Worm (Caenorhabditis elegans) whole organism, L4 larva: ENCODE data around the gene F56A8.5.
"Not testable (repeated sequence)": the region's sequence is repeated elsewhere in the genome, so short reads cannot be mapped to it uniquely, and the experiment has no call there.

Experiments used
- D1046.2 ChIP-seq: fragments of 200-800 bp; sonication (Bioruptor generic); IDR thresholded peaks from 2 replicates; pipeline ENCODE4 v1.3.6; 2022; ENCODE audit warnings: missing genetic modification characterization, missing compliant biosample characterization
- F10B5.3 ChIP-seq: sonication (generic microtip); optimal IDR thresholded peaks from 2 replicates; lab custom pipeline; 2016; ENCODE audit warnings: mild to moderate bottlenecking, missing genetic modification characterization, missing compliant biosample characterization
- F37D6.2 ChIP-seq: sonication (generic microtip); optimal IDR thresholded peaks from 2 replicates; lab custom pipeline; 2016; ENCODE audit warnings: mild to moderate bottlenecking, missing genetic modification characterization, missing compliant biosample characterization
- T26A8.4 ChIP-seq: fragments of 200-800 bp; sonication (Bioruptor generic); IDR thresholded peaks from 2 replicates; pipeline ENCODE4 v1.3.6; 2022; ENCODE audit warnings: missing genetic modification characterization, missing compliant biosample characterization
- Y48G9A.11 ChIP-seq: fragments of 200-800 bp; sonication (Bioruptor generic); IDR thresholded peaks from 2 replicates; pipeline ENCODE4 v1.3.6; 2022; ENCODE audit warnings: missing genetic modification reagents, missing genetic modification characterization, missing compliant biosample characterization
- ZK337.2 ChIP-seq: fragments of 200-800 bp; sonication (Bioruptor generic); IDR thresholded peaks from 2 replicates; pipeline ENCODE4 v1.3.6; 2022; ENCODE audit warnings: missing genetic modification reagents, missing genetic modification characterization, missing compliant biosample characterization
- aha-1 ChIP-seq: fragments of 150-350 bp; peaks from one replicate; lab custom pipeline; 2014; ENCODE audit warnings: missing biosample characterization, missing genetic modification characterization
- arid-1 ChIP-seq: fragments of 200-800 bp; sonication (Bioruptor generic); conservative IDR thresholded peaks from 2 replicates; pipeline ENCODE4 v1.3.6; 2022; ENCODE audit warnings: missing genetic modification reagents, missing genetic modification characterization, missing compliant biosample characterization
- ceh-20 ChIP-seq: fragments of 200-800 bp; sonication (Bioruptor generic); IDR thresholded peaks from 2 replicates; pipeline ENCODE4 v1.3.6; 2022; ENCODE audit warnings: missing genetic modification reagents, missing genetic modification characterization, missing compliant biosample characterization
- ceh-62 ChIP-seq: sonication (generic microtip); optimal IDR thresholded peaks from 2 replicates; lab custom pipeline; 2017; ENCODE audit warnings: missing biosample characterization, missing genetic modification characterization
- ctbp-1 ChIP-seq: fragments of 200-800 bp; sonication (Bioruptor generic); IDR thresholded peaks from 2 replicates; pipeline ENCODE4 v1.3.6; 2022; ENCODE audit warnings: missing genetic modification reagents, missing genetic modification characterization, missing compliant biosample characterization
- daf-16 ChIP-seq, 3 experiments: sonication (generic microtip); optimal IDR thresholded peaks; 2 replicates each; lab custom pipeline; 2016 to 2017; ENCODE audit warnings: missing genetic modification characterization in 3 of 3, missing genetic modification reagents in 3 of 3, mild to moderate bottlenecking in 2 of 3, missing compliant biosample characterization in 2 of 3, missing biosample characterization in 1 of 3, moderate library complexity in 1 of 3
- dmd-6 ChIP-seq: fragments of 200-800 bp; sonication (Bioruptor generic); IDR thresholded peaks from 2 replicates; pipeline ENCODE4 v1.3.6; 2022; ENCODE audit warnings: missing genetic modification reagents, missing genetic modification characterization, missing compliant biosample characterization
- dmd-8 ChIP-seq: fragments of 200-800 bp; sonication (Bioruptor generic); IDR thresholded peaks from 2 replicates; pipeline ENCODE4 v1.3.6; 2022; ENCODE audit warnings: missing genetic modification characterization, missing compliant biosample characterization
- dpl-1 ChIP-seq: fragments of 150-350 bp; optimal IDR thresholded peaks from 2 replicates; lab custom pipeline; 2014; ENCODE audit warnings: missing biosample characterization, missing genetic modification reagents, missing genetic modification characterization
- dve-1 ChIP-seq: sonication (generic microtip); optimal IDR thresholded peaks from 2 replicates; lab custom pipeline; 2017; ENCODE audit warnings: antibody characterized with exemption, mild to moderate bottlenecking, missing genetic modification characterization, missing compliant biosample characterization; ENCODE audit not compliant: insufficient read depth
- egl-43 ChIP-seq: fragments of 200-800 bp; sonication (Bioruptor generic); IDR thresholded peaks from 2 replicates; pipeline ENCODE4 v1.3.6; 2022; ENCODE audit warnings: missing genetic modification reagents, missing genetic modification characterization, missing compliant biosample characterization
- hlh-11 ChIP-seq: fragments of 200-800 bp; sonication (Bioruptor generic); optimal IDR thresholded peaks from 2 replicates; lab custom pipeline; 2018; ENCODE audit warnings: mild to moderate bottlenecking, missing genetic modification characterization, missing compliant biosample characterization
- hlh-30 ChIP-seq: sonication (generic microtip); optimal IDR thresholded peaks from 2 replicates; lab custom pipeline; 2017; ENCODE audit warnings: antibody characterized with exemption, mild to moderate bottlenecking, missing genetic modification characterization, missing compliant biosample characterization; ENCODE audit not compliant: insufficient read depth
- hmg-1.1 ChIP-seq: fragments of 200-800 bp; sonication (Bioruptor generic); IDR thresholded peaks from 2 replicates; pipeline ENCODE4 v1.3.6; 2022; ENCODE audit warnings: missing genetic modification reagents, missing genetic modification characterization, missing compliant biosample characterization
- lim-7 ChIP-seq: fragments of 200-800 bp; sonication (Bioruptor generic); IDR thresholded peaks from 2 replicates; pipeline ENCODE4 v1.3.6; 2022; ENCODE audit warnings: missing genetic modification characterization, missing compliant biosample characterization
- lin-1 ChIP-seq: fragments of 200-800 bp; sonication (Bioruptor generic); IDR thresholded peaks from 2 replicates; pipeline ENCODE4 v1.3.6; 2022; ENCODE audit warnings: missing genetic modification reagents, missing genetic modification characterization, missing compliant biosample characterization
- lin-29 ChIP-seq: fragments of 200-800 bp; sonication (Bioruptor generic); IDR thresholded peaks from 2 replicates; pipeline ENCODE4 v1.3.6; 2022; ENCODE audit warnings: missing genetic modification reagents, missing genetic modification characterization, missing compliant biosample characterization
- lin-38 ChIP-seq: fragments of 200-800 bp; sonication (Bioruptor generic); IDR thresholded peaks from 2 replicates; pipeline ENCODE4 v1.3.6; 2022; ENCODE audit warnings: missing genetic modification reagents, missing genetic modification characterization, missing compliant biosample characterization
- lsy-2 ChIP-seq, 2 experiments: fragments of 150-350 bp in 1 of 2; sonication (generic microtip) in 1 of 2; optimal IDR thresholded peaks; 2 replicates each; lab custom pipeline; 2014 to 2017; ENCODE audit warnings: missing biosample characterization in 2 of 2, missing genetic modification characterization in 2 of 2
- mep-1 ChIP-seq: fragments of 150-350 bp; sonication (generic microtip); optimal IDR thresholded peaks from 3 replicates; lab custom pipeline; 2014; ENCODE audit warnings: missing biosample characterization, missing genetic modification characterization
- mes-2 ChIP-seq: sonication (generic microtip); optimal IDR thresholded peaks from 2 replicates; lab custom pipeline; 2016; ENCODE audit warnings: missing genotype, mild to moderate bottlenecking, missing genetic modification characterization, missing compliant biosample characterization; ENCODE audit not compliant: poor library complexity, severe bottlenecking
- nhr-102 ChIP-seq: sonication (generic microtip); optimal IDR thresholded peaks from 2 replicates; lab custom pipeline; 2016; ENCODE audit warnings: mild to moderate bottlenecking, missing genetic modification characterization, moderate library complexity, missing compliant biosample characterization
- nhr-28 ChIP-seq: fragments of 150-350 bp; optimal IDR thresholded peaks from 2 replicates; lab custom pipeline; 2014; ENCODE audit warnings: missing biosample characterization, missing genetic modification characterization
- nhr-42 ChIP-seq: fragments of 200-800 bp; sonication (Bioruptor generic); IDR thresholded peaks from 2 replicates; pipeline ENCODE4 v1.3.6; 2022; ENCODE audit warnings: missing genetic modification characterization, missing compliant biosample characterization
- pha-4 ChIP-seq, 2 experiments: fragments of 150-350 bp in 1 of 2; fragments of 200-800 bp in 1 of 2; sonication (Bioruptor generic) in 1 of 2; IDR thresholded peaks in 1 of 2; optimal IDR thresholded peaks in 1 of 2; 2 replicates each; pipeline versions ENCODE4 v1.3.6 to Lab custom; 2014 to 2022; ENCODE audit warnings: missing genetic modification characterization in 2 of 2, missing genetic modification reagents in 2 of 2, missing biosample characterization in 1 of 2, missing compliant biosample characterization in 1 of 2
- php-3 ChIP-seq: fragments of 200-800 bp; sonication (Bioruptor generic); IDR thresholded peaks from 2 replicates; pipeline ENCODE4 v1.3.6; 2022; ENCODE audit warnings: missing genetic modification reagents, missing genetic modification characterization, missing compliant biosample characterization
- rbr-2 ChIP-seq: sonication (generic microtip); optimal IDR thresholded peaks from 2 replicates; lab custom pipeline; 2016; ENCODE audit warnings: missing genotype, missing genetic modification characterization, missing compliant biosample characterization
- saeg-2 ChIP-seq: fragments of 200-800 bp; sonication (Bioruptor generic); IDR thresholded peaks from 2 replicates; pipeline ENCODE4 v1.3.6; 2022; ENCODE audit warnings: missing genetic modification reagents, missing genetic modification characterization, missing compliant biosample characterization
- set-16 ChIP-seq: fragments of 200-800 bp; sonication (Bioruptor generic); IDR thresholded peaks from 2 replicates; pipeline ENCODE4 v1.3.6; 2022; ENCODE audit warnings: missing genetic modification reagents, missing genetic modification characterization, missing compliant biosample characterization
- snpc-1.2 ChIP-seq: fragments of 200-800 bp; sonication (Bioruptor generic); IDR thresholded peaks from 2 replicates; pipeline ENCODE4 v1.3.6; 2022; ENCODE audit warnings: missing genetic modification reagents, missing genetic modification characterization, missing compliant biosample characterization
- tra-1 ChIP-seq: fragments of 200-800 bp; sonication (Bioruptor generic); IDR thresholded peaks from 2 replicates; pipeline ENCODE4 v1.3.6; 2022; ENCODE audit warnings: missing genetic modification reagents, missing genetic modification characterization, missing compliant biosample characterization
- unc-130 ChIP-seq: sonication (generic microtip); optimal IDR thresholded peaks from 2 replicates; lab custom pipeline; 2016; ENCODE audit warnings: missing genetic modification reagents, missing genetic modification characterization, missing compliant biosample characterization
- vab-7 ChIP-seq: fragments of 200-800 bp; sonication (Bioruptor generic); IDR thresholded peaks from 2 replicates; pipeline ENCODE4 v1.3.6; 2022; ENCODE audit warnings: missing genetic modification reagents, missing genetic modification characterization, missing compliant biosample characterization
- zfp-3 ChIP-seq: fragments of 200-800 bp; sonication (Bioruptor generic); conservative IDR thresholded peaks from 2 replicates; pipeline ENCODE4 v1.3.6; 2022; ENCODE audit warnings: missing genetic modification reagents, missing genetic modification characterization, missing compliant biosample characterization
- ztf-7 ChIP-seq: fragments of 150-350 bp; optimal IDR thresholded peaks from 2 replicates; lab custom pipeline; 2014; ENCODE audit warnings: missing biosample characterization, missing genetic modification characterization

F56A8.5 gene

DNA sequence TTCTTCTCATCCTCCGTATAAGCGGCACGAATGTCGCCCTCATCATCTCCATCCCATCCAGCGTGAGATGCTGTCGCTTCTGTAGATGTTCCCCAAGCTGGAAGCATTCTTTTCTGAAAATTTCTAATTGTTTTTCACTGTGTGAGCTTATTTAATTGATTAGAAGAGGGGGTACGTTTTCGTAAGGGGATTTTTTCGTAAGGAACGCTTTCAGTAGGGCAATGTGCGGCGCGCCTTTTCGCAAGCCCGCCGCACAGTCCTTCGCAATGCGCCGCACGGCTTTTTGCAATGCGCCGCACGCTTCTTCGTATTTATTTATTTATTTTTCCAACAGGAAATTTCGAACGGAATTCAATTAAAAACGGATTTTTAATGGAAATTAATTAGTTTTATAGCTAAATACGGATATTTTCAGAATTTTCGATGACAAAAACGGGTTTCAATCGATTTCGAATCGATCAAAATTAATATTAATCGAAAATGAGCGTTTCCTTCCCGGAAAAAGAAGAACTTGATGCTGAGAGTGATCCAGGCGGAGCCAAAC is 27.4 kb downstream of the F56A8.5 start, which contains the start of gene set-25:
TSS of gene set-25 (minus strand) at position 120 of the 544 bp plus-strand sequence.
- peak; percentile 50; the same call in 1 of the 2 replicates for TF ChIP-seq pha-4 (GFP tag; IDR thresholded peaks at IDR 0.05; lab: Robert Waterston, UW)
- TF ChIP-seq pha-4 (tag; optimal IDR thresholded peaks at IDR 0.05; lab: Kevin White, UChicago), result not testable (repeated sequence)
- peak; percentile 13 for TF ChIP-seq unc-130 (GFP tag; lab: Kevin White, UChicago)
- peak; percentile 65 for TF ChIP-seq hmg-1.1
- TF ChIP-seq lin-38 (GFP tag; lab: Robert Waterston, UW), result peak; percentile 47
- peak; percentile 27 for TF ChIP-seq aha-1
- peak; percentile 17; the same call in 1 of the 2 replicates for TF ChIP-seq lin-29 (GFP tag; lab: Robert Waterston, UW)
- peak; percentile 13 for TF ChIP-seq hlh-11 (tag; lab: Kevin White, UChicago)
- peak; percentile 36 for TF ChIP-seq mep-1 (tag; lab: Kevin White, UChicago)
- TF ChIP-seq ctbp-1, result peak; percentile 36; the same call in 1 of the 2 replicates
- TF ChIP-seq egl-43, result 0 out of 2 replicates have a peak, but pooled peaks have one; percentile 23

DNA sequence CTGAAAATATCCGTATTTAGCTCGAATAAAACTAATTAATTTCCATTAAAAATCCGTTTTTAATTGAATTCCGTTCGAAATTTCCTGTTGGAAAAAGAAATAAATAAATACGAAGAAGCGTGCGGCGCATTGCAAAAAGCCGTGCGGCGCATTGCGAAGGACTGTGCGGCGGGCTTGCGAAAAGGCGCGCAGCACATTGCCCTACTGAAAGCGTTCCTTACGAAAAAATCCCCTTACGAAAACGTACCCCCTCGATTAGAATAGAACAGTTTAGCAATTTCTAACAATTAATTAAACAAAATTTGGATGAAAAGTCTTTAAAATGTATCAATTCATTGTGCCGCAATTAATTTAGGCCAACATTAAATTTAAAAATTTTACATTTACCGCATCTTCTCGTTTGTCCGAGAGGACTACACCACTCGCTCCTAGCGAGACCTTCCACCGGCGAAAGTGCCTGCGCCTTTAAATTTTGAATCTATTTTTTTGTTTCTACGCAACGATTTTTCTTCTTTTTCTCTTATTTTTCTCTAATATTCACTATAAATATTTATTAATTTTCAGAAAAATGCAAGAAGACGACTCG is 30.7 kb downstream of the F56A8.5 start, which contains the start of gene npp-18:
TSS of gene npp-18 (plus strand) at position 565 of the 586 bp plus-strand sequence.
- peak; percentile 67 for TF ChIP-seq vab-7
- TF ChIP-seq pha-4 (GFP tag; IDR thresholded peaks at IDR 0.05; lab: Robert Waterston, UW), result peak; percentile 77
- TF ChIP-seq pha-4 (tag; optimal IDR thresholded peaks at IDR 0.05; lab: Kevin White, UChicago); daf-16 (GFP tag; optimal IDR thresholded peaks at IDR 0.05; lab: Kevin White, UChicago): not testable (repeated sequence)
- peak; percentile 89 for TF ChIP-seq dpl-1 (GFP tag; lab: Kevin White, UChicago)
- TF ChIP-seq hmg-1.1, result peak; percentile 86
- peak; percentile 55; the same call in 1 of the 2 replicates for TF ChIP-seq Y48G9A.11
- TF ChIP-seq dmd-6 (GFP tag; lab: Robert Waterston, UW), result peak; percentile 54
- peak; percentile 71; the same call in 1 of the 2 replicates for TF ChIP-seq tra-1 (GFP tag; lab: Robert Waterston, UW)
- peak; percentile 58; the same call in 1 of the 2 replicates for TF ChIP-seq lin-29 (GFP tag; lab: Robert Waterston, UW)
- 0 out of 2 replicates have a peak, but pooled peaks have one; percentile 15 for TF ChIP-seq arid-1
- peak; percentile 76; the same call in 1 of the 2 replicates for TF ChIP-seq saeg-2 (GFP tag; lab: Robert Waterston, UW)
- peak; percentile 70; the same call in 1 of the 2 replicates for TF ChIP-seq ctbp-1
- peak; percentile 4 for TF ChIP-seq hlh-11 (tag; lab: Kevin White, UChicago)
- TF ChIP-seq lim-7 (GFP tag; lab: Robert Waterston, UW), result peak; percentile 62; the same call in 1 of the 2 replicates
- 0 out of 2 replicates have a peak, but pooled peaks have one; percentile 54 for TF ChIP-seq lin-1 (GFP tag; lab: Robert Waterston, UW)
- peak; percentile 84 for TF ChIP-seq lin-38 (GFP tag; lab: Robert Waterston, UW)
- peak; percentile 61 for TF ChIP-seq rbr-2 (tag; lab: Kevin White, UChicago)
- TF ChIP-seq nhr-42 (GFP tag; lab: Robert Waterston, UW), result 0 out of 2 replicates have a peak, but pooled peaks have one; percentile 62
- TF ChIP-seq egl-43, result peak; percentile 76; the same call in 1 of the 2 replicates
- peak in 1 of 2 experiments; percentile 86 for TF ChIP-seq lsy-2 (tag; optimal IDR thresholded peaks at IDR 0.05; lab: Kevin White, UChicago)
- peak; percentile 77; the same call in 1 of the 2 replicates for TF ChIP-seq D1046.2
- TF ChIP-seq F37D6.2 (tag; lab: Kevin White, UChicago), result peak; percentile 16
- TF ChIP-seq mes-2 (tag; lab: Kevin White, UChicago), result peak; percentile 81
- TF ChIP-seq php-3 (GFP tag; lab: Robert Waterston, UW), result peak; percentile 45; the same call in 1 of the 2 replicates
- peak; percentile 55; the same call in 1 of the 2 replicates for TF ChIP-seq set-16 (GFP tag; lab: Robert Waterston, UW)
- TF ChIP-seq dmd-8 (GFP tag; lab: Robert Waterston, UW), result 0 out of 2 replicates have a peak, but pooled peaks have one; percentile 44
- peak; percentile 49 for TF ChIP-seq nhr-102 (tag; lab: Kevin White, UChicago)
- peak; percentile 0 for TF ChIP-seq ztf-7 (tag; lab: Kevin White, UChicago)
- TF ChIP-seq ZK337.2, result 0 out of 2 replicates have a peak, but pooled peaks have one; percentile 46
- peak; percentile 70 for TF ChIP-seq zfp-3
- peak; percentile 2 for TF ChIP-seq daf-16 (tag; optimal IDR thresholded peaks at IDR 0.05; lab: Kevin White, UChicago)
- peak; percentile 4 for TF ChIP-seq hlh-30
- TF ChIP-seq dve-1 (tag; lab: Kevin White, UChicago), result peak; percentile 56
- TF ChIP-seq F10B5.3 (tag; lab: Kevin White, UChicago), result peak; percentile 43
- peak; percentile 77 for TF ChIP-seq ceh-20 (GFP tag; lab: Robert Waterston, UW)
- 0 out of 2 replicates have a peak, but pooled peaks have one; percentile 7 for TF ChIP-seq snpc-1.2 (GFP tag; lab: Robert Waterston, UW)
- peak; percentile 87 for TF ChIP-seq T26A8.4 (GFP tag; lab: Robert Waterston, UW)
- peak; percentile 9 for TF ChIP-seq nhr-28 (tag; lab: Kevin White, UChicago)
- TF ChIP-seq ceh-62 (tag; lab: Kevin White, UChicago), result peak; percentile 12
